Worm (Caenorhabditis elegans) whole organism, L4 larva: ENCODE data around the gene fbxb-102.

ENCODE experiments used
- F37D6.2 ChIP-seq: sonication (generic microtip); optimal IDR thresholded peaks from 2 replicates; lab custom pipeline; 2016; ENCODE audit warnings: mild to moderate bottlenecking, missing genetic modification characterization, missing compliant biosample characterization
- R02D3.7 ChIP-seq: fragments of 150-350 bp; sonication (generic microtip); optimal IDR thresholded peaks from 3 replicates; lab custom pipeline; 2014; ENCODE audit warnings: missing biosample characterization, missing genetic modification characterization
- T20F7.1 ChIP-seq: fragments of 200-800 bp; sonication (Bioruptor generic); optimal IDR thresholded peaks from 2 replicates; lab custom pipeline; 2018; ENCODE audit warnings: mild to moderate bottlenecking, missing genetic modification characterization, missing compliant biosample characterization
- aly-2 ChIP-seq: sonication (generic microtip); optimal IDR thresholded peaks from 2 replicates; lab custom pipeline; 2018; ENCODE audit warnings: missing biosample characterization, missing genetic modification characterization
- ama-1 ChIP-seq: fragments of 150-350 bp; optimal IDR thresholded peaks from 2 replicates; lab custom pipeline; 2014; ENCODE audit warnings: inconsistent platforms, mixed read lengths
- ceh-32 ChIP-seq: sonication (generic microtip); optimal IDR thresholded peaks from 2 replicates; lab custom pipeline; 2016; ENCODE audit warnings: mild to moderate bottlenecking, missing genetic modification characterization, missing compliant biosample characterization; ENCODE audit not compliant: poor library complexity
- ces-1 ChIP-seq: fragments of 150-350 bp; sonication (generic microtip); optimal IDR thresholded peaks from 4 replicates; lab custom pipeline; 2014; ENCODE audit warnings: missing biosample characterization, missing genetic modification reagents, missing genetic modification characterization
- ctbp-1 ChIP-seq: fragments of 200-800 bp; sonication (Bioruptor generic); IDR thresholded peaks from 2 replicates; pipeline ENCODE4 v1.3.6; 2022; ENCODE audit warnings: missing genetic modification reagents, missing genetic modification characterization, missing compliant biosample characterization
- daf-16 ChIP-seq, 3 experiments: sonication (generic microtip); optimal IDR thresholded peaks; 2 replicates each; lab custom pipeline; 2016 to 2017; ENCODE audit warnings: missing genetic modification characterization in 3 of 3, missing genetic modification reagents in 3 of 3, mild to moderate bottlenecking in 2 of 3, missing compliant biosample characterization in 2 of 3, missing biosample characterization in 1 of 3, moderate library complexity in 1 of 3
- dmd-6 ChIP-seq: fragments of 200-800 bp; sonication (Bioruptor generic); IDR thresholded peaks from 2 replicates; pipeline ENCODE4 v1.3.6; 2022; ENCODE audit warnings: missing genetic modification reagents, missing genetic modification characterization, missing compliant biosample characterization
- dmd-8 ChIP-seq: fragments of 200-800 bp; sonication (Bioruptor generic); IDR thresholded peaks from 2 replicates; pipeline ENCODE4 v1.3.6; 2022; ENCODE audit warnings: missing genetic modification characterization, missing compliant biosample characterization
- dpl-1 ChIP-seq: fragments of 150-350 bp; optimal IDR thresholded peaks from 2 replicates; lab custom pipeline; 2014; ENCODE audit warnings: missing biosample characterization, missing genetic modification reagents, missing genetic modification characterization
- egl-27 ChIP-seq: sonication (generic microtip); optimal IDR thresholded peaks from 3 replicates; lab custom pipeline; 2017; ENCODE audit warnings: missing biosample characterization, missing genetic modification reagents, missing genetic modification characterization
- gei-8 ChIP-seq: fragments of 200-800 bp; sonication (Bioruptor generic); optimal IDR thresholded peaks from 2 replicates; lab custom pipeline; 2018; ENCODE audit warnings: mild to moderate bottlenecking, missing genetic modification characterization, missing compliant biosample characterization
- lin-1 ChIP-seq: fragments of 200-800 bp; sonication (Bioruptor generic); IDR thresholded peaks from 2 replicates; pipeline ENCODE4 v1.3.6; 2022; ENCODE audit warnings: missing genetic modification reagents, missing genetic modification characterization, missing compliant biosample characterization
- lir-3 ChIP-seq: sonication (generic microtip); optimal IDR thresholded peaks from 2 replicates; lab custom pipeline; 2016; ENCODE audit warnings: mild to moderate bottlenecking, missing genetic modification characterization, missing compliant biosample characterization
- lsy-2 ChIP-seq, 2 experiments: fragments of 150-350 bp in 1 of 2; sonication (generic microtip) in 1 of 2; optimal IDR thresholded peaks; 2 replicates each; lab custom pipeline; 2014 to 2017; ENCODE audit warnings: missing biosample characterization in 2 of 2, missing genetic modification characterization in 2 of 2
- mep-1 ChIP-seq: fragments of 150-350 bp; sonication (generic microtip); optimal IDR thresholded peaks from 3 replicates; lab custom pipeline; 2014; ENCODE audit warnings: missing biosample characterization, missing genetic modification characterization
- mes-2 ChIP-seq: sonication (generic microtip); optimal IDR thresholded peaks from 2 replicates; lab custom pipeline; 2016; ENCODE audit warnings: missing genotype, mild to moderate bottlenecking, missing genetic modification characterization, missing compliant biosample characterization; ENCODE audit not compliant: poor library complexity, severe bottlenecking
- mxl-2 ChIP-seq: fragments of 200-800 bp; sonication (Bioruptor generic); conservative IDR thresholded peaks from 2 replicates; pipeline ENCODE4 v1.3.6; 2022; ENCODE audit warnings: missing genetic modification reagents, missing genetic modification characterization, missing compliant biosample characterization
- nhr-28 ChIP-seq: fragments of 150-350 bp; optimal IDR thresholded peaks from 2 replicates; lab custom pipeline; 2014; ENCODE audit warnings: missing biosample characterization, missing genetic modification characterization
- nhr-77 ChIP-seq: fragments of 150-350 bp; optimal IDR thresholded peaks from 2 replicates; lab custom pipeline; 2014; ENCODE audit warnings: missing biosample characterization, missing genetic modification characterization
- pha-4 ChIP-seq, 2 experiments: fragments of 150-350 bp in 1 of 2; fragments of 200-800 bp in 1 of 2; sonication (Bioruptor generic) in 1 of 2; IDR thresholded peaks in 1 of 2; optimal IDR thresholded peaks in 1 of 2; 2 replicates each; pipeline versions ENCODE4 v1.3.6 to Lab custom; 2014 to 2022; ENCODE audit warnings: missing genetic modification characterization in 2 of 2, missing genetic modification reagents in 2 of 2, missing biosample characterization in 1 of 2, missing compliant biosample characterization in 1 of 2
- saeg-2 ChIP-seq: fragments of 200-800 bp; sonication (Bioruptor generic); IDR thresholded peaks from 2 replicates; pipeline ENCODE4 v1.3.6; 2022; ENCODE audit warnings: missing genetic modification reagents, missing genetic modification characterization, missing compliant biosample characterization
- set-16 ChIP-seq: fragments of 200-800 bp; sonication (Bioruptor generic); IDR thresholded peaks from 2 replicates; pipeline ENCODE4 v1.3.6; 2022; ENCODE audit warnings: missing genetic modification reagents, missing genetic modification characterization, missing compliant biosample characterization
- skn-1 ChIP-seq: fragments of 150-350 bp; optimal IDR thresholded peaks from 2 replicates; lab custom pipeline; 2014; ENCODE audit warnings: missing biosample characterization, missing genetic modification characterization
- tra-1 ChIP-seq: fragments of 200-800 bp; sonication (Bioruptor generic); IDR thresholded peaks from 2 replicates; pipeline ENCODE4 v1.3.6; 2022; ENCODE audit warnings: missing genetic modification reagents, missing genetic modification characterization, missing compliant biosample characterization
- unc-62 ChIP-seq, 3 experiments: fragments of 150-350 bp in 1 of 3; sonication (generic microtip); optimal IDR thresholded peaks in 2 of 3; peaks in 1 of 3; 1 replicate in 1 of 3; 2 replicates in 2 of 3; lab custom pipeline; 2014 to 2017; ENCODE audit warnings: missing biosample characterization in 3 of 3, missing genetic modification characterization in 3 of 3, missing genetic modification reagents in 3 of 3, missing genotype in 1 of 3
- zfp-2 ChIP-seq: sonication (generic microtip); optimal IDR thresholded peaks from 2 replicates; lab custom pipeline; 2016; ENCODE audit warnings: mild to moderate bottlenecking, missing genetic modification characterization, missing compliant biosample characterization

Gene fbxb-102

DNA sequence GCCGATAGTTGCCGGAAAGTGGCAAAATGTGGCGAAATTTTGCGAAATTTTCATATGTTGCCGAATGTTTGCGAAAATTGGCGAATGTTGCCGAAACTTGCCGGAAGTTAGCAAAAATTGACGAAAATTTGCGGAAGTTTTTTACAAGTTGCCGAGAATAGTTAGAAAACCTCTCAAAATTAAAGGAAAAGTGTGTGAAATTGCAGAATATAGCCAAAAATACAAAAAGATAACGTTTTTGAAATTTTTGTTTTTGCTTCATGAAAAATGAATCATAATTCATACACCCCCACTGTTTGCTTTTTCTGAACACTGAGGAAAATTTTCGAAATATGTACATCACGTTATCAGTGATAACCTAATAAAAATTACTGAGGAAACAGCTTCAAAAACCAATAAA is 1.1 kb upstream of the fbxb-102 start:
- TF ChIP-seq unc-62 (GFP tag; optimal IDR thresholded peaks at IDR 0.05 in 1 of 2; lab: Kevin White, UChicago), result no peak
- no peak for TF ChIP-seq unc-62 (tag; optimal IDR thresholded peaks at IDR 0.05; lab: Kevin White, UChicago)
- no peak for TF ChIP-seq ces-1 (GFP tag; lab: Kevin White, UChicago)
- TF ChIP-seq saeg-2 (GFP tag; lab: Robert Waterston, UW), result no peak
- TF ChIP-seq lin-1 (GFP tag; lab: Robert Waterston, UW), result no peak
- no peak for TF ChIP-seq dmd-8
- TF ChIP-seq mep-1 (tag; lab: Kevin White, UChicago), result no peak
- TF ChIP-seq egl-27 (tag; lab: Kevin White, UChicago), result no peak
- no peak for TF ChIP-seq ama-1 (lab: Kevin White, UChicago)
- TF ChIP-seq F37D6.2 (tag; lab: Kevin White, UChicago), result no peak
- no peak for TF ChIP-seq aly-2
- no peak for TF ChIP-seq ceh-32 (tag; lab: Kevin White, UChicago)
- TF ChIP-seq dmd-6 (GFP tag; lab: Robert Waterston, UW), result no peak
- TF ChIP-seq dpl-1 (GFP tag; lab: Kevin White, UChicago), result no peak
- no peak for TF ChIP-seq tra-1 (GFP tag; lab: Robert Waterston, UW)

DNA sequence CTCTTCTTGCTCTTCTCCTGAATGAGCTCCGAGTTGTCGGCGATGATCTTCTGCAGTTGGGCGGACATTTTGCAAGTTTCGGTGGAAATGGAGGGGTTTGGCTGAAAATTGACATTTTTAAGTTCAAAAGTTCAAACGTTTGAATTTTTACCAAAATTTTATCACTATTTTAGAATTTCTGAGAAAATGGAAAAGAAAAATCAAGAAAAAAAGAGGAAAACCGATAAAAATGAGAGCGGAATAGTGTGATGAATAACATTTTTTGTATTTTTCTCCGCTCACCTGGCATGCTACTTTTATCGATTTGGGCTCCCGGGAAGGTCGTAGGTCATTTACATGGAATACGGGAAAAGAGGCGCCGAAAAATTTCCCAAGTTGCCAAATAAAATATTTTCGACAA is 2.3 kb downstream of the fbxb-102 start, which contains the start of gene F15A4.10:
F15A4.10 (minus strand) TSS at position 101 of the 400 bp plus-strand sequence.
- no peak for TF ChIP-seq lir-3 (tag; lab: Kevin White, UChicago)
- TF ChIP-seq daf-16 (GFP tag; optimal IDR thresholded peaks at IDR 0.05; lab: Kevin White, UChicago), result no peak
- no peak for TF ChIP-seq daf-16 (tag; optimal IDR thresholded peaks at IDR 0.05; lab: Kevin White, UChicago)
- no peak for TF ChIP-seq gei-8 (GFP tag; lab: Kevin White, UChicago)
- no peak for TF ChIP-seq R02D3.7 (tag; lab: Kevin White, UChicago)
- TF ChIP-seq lsy-2 (tag; optimal IDR thresholded peaks at IDR 0.05; lab: Kevin White, UChicago), result no peak
- 0 out of 2 replicates have a peak, but pooled peaks have one; percentile 0 for TF ChIP-seq set-16 (GFP tag; lab: Robert Waterston, UW)

DNA sequence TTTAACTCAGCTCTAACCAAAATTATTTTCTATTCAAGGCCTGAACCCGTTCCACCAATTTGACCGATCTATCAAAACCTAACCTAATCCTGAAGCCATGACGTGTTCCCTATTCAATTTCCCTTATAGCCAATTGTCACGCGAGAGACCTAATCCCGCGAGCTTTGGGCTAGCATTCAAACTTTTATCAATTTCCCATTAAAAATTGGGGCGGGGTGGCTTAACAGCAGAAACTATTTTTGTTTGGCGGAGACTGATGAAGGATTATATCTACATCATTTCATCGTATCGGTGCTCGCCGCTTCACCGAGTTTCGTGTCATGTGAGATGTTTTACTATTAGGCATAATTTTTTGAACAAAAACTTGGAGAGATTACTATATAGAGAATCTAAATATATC is 6.1 kb downstream of the fbxb-102 start:
- TF ChIP-seq nhr-77 (tag; lab: Kevin White, UChicago), result no peak

DNA sequence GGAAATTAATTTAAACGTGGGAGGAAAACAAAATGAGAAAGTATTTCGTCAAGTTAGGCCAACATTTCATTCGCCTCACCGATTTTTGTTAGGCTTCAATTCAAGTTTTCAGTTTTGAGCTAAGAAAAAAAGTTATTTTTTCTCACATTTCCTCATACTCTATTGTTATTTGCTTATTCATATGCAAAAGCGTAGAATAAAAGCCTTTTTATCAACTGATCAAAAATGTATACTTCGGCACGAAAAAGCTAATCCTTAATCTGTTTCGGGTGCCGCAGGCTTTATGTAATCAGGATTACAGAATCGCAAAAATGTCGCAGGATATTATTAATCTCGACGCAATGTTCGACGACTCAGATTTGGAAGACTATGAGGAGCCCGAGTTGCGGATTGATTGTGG is 7.2 kb downstream of the fbxb-102 start, which contains the start of gene T21B4.15:
T21B4.15 (plus strand) TSS at position 301 of the 400 bp plus-strand sequence.
- TF ChIP-seq T20F7.1 (GFP tag; lab: Kevin White, UChicago) (no peak), dmd-8 (no peak), mes-2 (tag; lab: Kevin White, UChicago) (no peak)

DNA sequence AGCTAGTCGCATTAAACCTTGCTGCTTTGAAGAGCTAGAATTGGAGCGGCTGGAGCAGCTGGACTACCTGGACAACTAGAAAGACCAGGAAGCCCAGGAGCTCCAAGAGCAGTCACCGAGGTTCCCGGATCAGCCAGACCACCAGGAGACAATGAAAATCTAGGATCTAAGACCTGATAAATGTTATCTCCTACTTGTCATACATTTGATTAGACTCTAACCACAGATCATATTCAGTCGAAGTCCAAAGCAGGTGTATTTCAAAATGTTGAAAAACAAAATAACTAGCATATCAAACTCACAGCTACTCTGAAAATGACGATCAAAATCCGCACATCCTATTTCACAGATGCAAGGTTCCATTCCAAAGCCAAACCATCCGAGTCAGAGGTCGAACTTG is 9.2 kb downstream of the fbxb-102 start, which contains the start of gene srz-6:
srz-6 (plus strand) TSS at position 301 of the 400 bp plus-strand sequence.
- TF ChIP-seq nhr-28 (tag; lab: Kevin White, UChicago) (no peak), tra-1 (GFP tag; lab: Robert Waterston, UW) (no peak), ctbp-1 (GFP tag; lab: Robert Waterston, UW) (no peak), skn-1 (tag; lab: Kevin White, UChicago) (no peak), zfp-2 (tag; lab: Kevin White, UChicago) (no peak)

DNA sequence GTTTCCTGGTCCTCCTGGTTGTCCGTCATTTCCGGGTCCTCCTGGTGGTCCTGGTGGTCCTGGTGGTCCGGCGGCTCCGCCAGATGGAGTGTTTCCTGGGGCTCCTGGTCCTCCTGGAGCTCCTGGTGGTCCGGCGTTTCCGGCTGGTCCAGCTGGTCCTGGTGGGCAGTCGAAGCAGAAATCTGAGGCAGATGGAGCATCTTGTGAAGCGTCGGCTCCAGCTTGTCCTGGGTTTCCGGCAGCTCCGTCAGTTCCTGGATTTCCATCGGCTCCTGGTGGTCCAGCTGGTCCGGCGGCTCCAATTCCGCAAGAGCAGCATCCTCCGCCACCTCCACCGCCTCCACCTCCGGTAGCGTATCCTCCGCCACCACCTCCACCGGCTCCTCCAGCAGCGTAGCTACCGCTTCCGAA is 11.3 kb downstream of the fbxb-102 start:
- TF ChIP-seq mxl-2 (GFP tag; lab: Robert Waterston, UW) (no peak), pha-4 (GFP tag; IDR thresholded peaks at IDR 0.05; lab: Robert Waterston, UW) (0 out of 2 replicates have a peak, but pooled peaks have one; percentile 49), pha-4 (tag; optimal IDR thresholded peaks at IDR 0.05; lab: Kevin White, UChicago) (no peak), set-16 (GFP tag; lab: Robert Waterston, UW) (peak; percentile 98)
